Worm (Caenorhabditis elegans) whole organism, late embryonic: ENCODE data around the gene C02C6.14.

Source experiments
- C08G9.2 ChIP-seq: sonication (generic microtip); optimal IDR thresholded peaks from 2 replicates; lab custom pipeline; 2016; ENCODE audit warnings: mild to moderate bottlenecking, missing genetic modification characterization, moderate library complexity, missing compliant biosample characterization
- F13H6.1 ChIP-seq: sonication (generic microtip); optimal IDR thresholded peaks from 2 replicates; lab custom pipeline; 2016; ENCODE audit warnings: missing genetic modification characterization, missing compliant biosample characterization
- T23F11.4 ChIP-seq: fragments of 200-800 bp; sonication (Bioruptor generic); optimal IDR thresholded peaks from 2 replicates; lab custom pipeline; 2018; ENCODE audit warnings: mild to moderate bottlenecking, missing genetic modification characterization, missing compliant biosample characterization
- ama-1 ChIP-seq: fragments of 150-350 bp; optimal IDR thresholded peaks from 2 replicates; lab custom pipeline; 2014
- ceh-2 ChIP-seq: sonication (generic microtip); optimal IDR thresholded peaks from 2 replicates; lab custom pipeline; 2016; ENCODE audit warnings: missing genotype, missing genetic modification characterization, missing compliant biosample characterization
- ceh-31 ChIP-seq: sonication (generic microtip); optimal IDR thresholded peaks from 2 replicates; lab custom pipeline; 2016; ENCODE audit warnings: missing genetic modification characterization, missing compliant biosample characterization
- ceh-34 ChIP-seq: sonication (generic microtip); optimal IDR thresholded peaks from 2 replicates; lab custom pipeline; 2016; ENCODE audit warnings: mild to moderate bottlenecking, missing genetic modification characterization, missing compliant biosample characterization
- ceh-48 ChIP-seq: sonication (generic microtip); optimal IDR thresholded peaks from 2 replicates; lab custom pipeline; 2016; ENCODE audit warnings: missing genetic modification characterization, inconsistent platforms, missing compliant biosample characterization
- ceh-6 ChIP-seq: fragments of 200-800 bp; sonication (Bioruptor generic); optimal IDR thresholded peaks from 2 replicates; lab custom pipeline; 2018; ENCODE audit warnings: mild to moderate bottlenecking, missing genetic modification characterization, missing compliant biosample characterization
- dmd-4 ChIP-seq: sonication (generic microtip); optimal IDR thresholded peaks from 2 replicates; lab custom pipeline; 2016; ENCODE audit warnings: borderline replicate concordance, missing genetic modification characterization, missing compliant biosample characterization
- elt-4 ChIP-seq: sonication (generic microtip); optimal IDR thresholded peaks from 2 replicates; lab custom pipeline; 2016; ENCODE audit warnings: missing genetic modification characterization, missing compliant biosample characterization
- eyg-1 ChIP-seq: sonication (generic microtip); optimal IDR thresholded peaks from 2 replicates; lab custom pipeline; 2016; ENCODE audit warnings: missing genotype, missing genetic modification characterization, missing compliant biosample characterization
- fkh-10 ChIP-seq: fragments of 150-350 bp; optimal IDR thresholded peaks from 2 replicates; lab custom pipeline; 2014; ENCODE audit warnings: missing biosample characterization, missing genetic modification reagents, missing genetic modification characterization
- hlh-13 ChIP-seq: fragments of 200-800 bp; sonication (Bioruptor generic); optimal IDR thresholded peaks from 2 replicates; lab custom pipeline; 2018; ENCODE audit warnings: mild to moderate bottlenecking, missing genetic modification characterization, missing compliant biosample characterization
- hlh-30 ChIP-seq: sonication (generic microtip); optimal IDR thresholded peaks from 2 replicates; lab custom pipeline; 2017; ENCODE audit warnings: antibody characterized with exemption, missing genetic modification characterization, missing compliant biosample characterization; ENCODE audit not compliant: insufficient read depth
- mec-3 ChIP-seq: sonication (generic microtip); optimal IDR thresholded peaks from 2 replicates; lab custom pipeline; 2016; ENCODE audit warnings: borderline replicate concordance, missing genetic modification characterization, missing compliant biosample characterization
- nfya-1 ChIP-seq: sonication (generic microtip); optimal IDR thresholded peaks from 2 replicates; lab custom pipeline; 2017; ENCODE audit warnings: missing genetic modification characterization, mild to moderate bottlenecking, missing compliant biosample characterization, antibody characterized with exemption, moderate library complexity
- nhr-11 ChIP-seq: fragments of 150-350 bp; optimal IDR thresholded peaks from 2 replicates; lab custom pipeline; 2014; ENCODE audit warnings: missing biosample characterization, missing genetic modification characterization
- npax-4 ChIP-seq: sonication (generic microtip); optimal IDR thresholded peaks from 2 replicates; lab custom pipeline; 2016; ENCODE audit warnings: missing genetic modification characterization, missing compliant biosample characterization
- pha-2 ChIP-seq: sonication (generic microtip); optimal IDR thresholded peaks from 2 replicates; lab custom pipeline; 2017; ENCODE audit warnings: mild to moderate bottlenecking, missing genetic modification characterization, missing compliant biosample characterization
- rnt-1 ChIP-seq: sonication (generic microtip); optimal IDR thresholded peaks from 2 replicates; lab custom pipeline; 2016; ENCODE audit warnings: missing genetic modification characterization, missing compliant biosample characterization
- sox-4 ChIP-seq: sonication (generic microtip); optimal IDR thresholded peaks from 2 replicates; lab custom pipeline; 2017; ENCODE audit warnings: mild to moderate bottlenecking, missing genetic modification characterization, inconsistent platforms, missing compliant biosample characterization
- syd-9 ChIP-seq: sonication (generic microtip); optimal IDR thresholded peaks from 2 replicates; lab custom pipeline; 2016; ENCODE audit warnings: mild to moderate bottlenecking, missing genetic modification characterization, moderate library complexity, missing compliant biosample characterization
- tbx-2 ChIP-seq: sonication (generic microtip); optimal IDR thresholded peaks from 2 replicates; lab custom pipeline; 2016; ENCODE audit warnings: missing genetic modification characterization, missing compliant biosample characterization
- tbx-7 ChIP-seq: sonication (generic microtip); optimal IDR thresholded peaks from 2 replicates; lab custom pipeline; 2016; ENCODE audit warnings: missing genotype, missing genetic modification characterization, missing compliant biosample characterization
- unc-3 ChIP-seq, 2 experiments: fragments of 200-800 bp in 1 of 2; sonication (Bioruptor generic) in 1 of 2; sonication (generic microtip) in 1 of 2; conservative IDR thresholded peaks in 1 of 2; optimal IDR thresholded peaks in 1 of 2; 2 replicates each; pipeline versions ENCODE4 v1.3.6 to Lab custom; 2016 to 2022; ENCODE audit warnings: missing compliant biosample characterization in 2 of 2, missing genetic modification characterization in 2 of 2, missing genetic modification reagents in 1 of 2
- unc-42 ChIP-seq: sonication (generic microtip); optimal IDR thresholded peaks from 2 replicates; lab custom pipeline; 2016; ENCODE audit warnings: missing genotype, missing genetic modification characterization, missing compliant biosample characterization
- unc-55 ChIP-seq: sonication (generic microtip); optimal IDR thresholded peaks from 2 replicates; lab custom pipeline; 2017; ENCODE audit warnings: missing biosample characterization, missing genetic modification reagents, missing genetic modification characterization
- zip-5 ChIP-seq: sonication (generic microtip); optimal IDR thresholded peaks from 2 replicates; lab custom pipeline; 2016; ENCODE audit warnings: missing genetic modification characterization, missing compliant biosample characterization
- ztf-16 ChIP-seq: sonication (generic microtip); optimal IDR thresholded peaks from 2 replicates; lab custom pipeline; 2017; ENCODE audit warnings: missing genetic modification characterization, missing compliant biosample characterization

C02C6.14 gene

DNA sequence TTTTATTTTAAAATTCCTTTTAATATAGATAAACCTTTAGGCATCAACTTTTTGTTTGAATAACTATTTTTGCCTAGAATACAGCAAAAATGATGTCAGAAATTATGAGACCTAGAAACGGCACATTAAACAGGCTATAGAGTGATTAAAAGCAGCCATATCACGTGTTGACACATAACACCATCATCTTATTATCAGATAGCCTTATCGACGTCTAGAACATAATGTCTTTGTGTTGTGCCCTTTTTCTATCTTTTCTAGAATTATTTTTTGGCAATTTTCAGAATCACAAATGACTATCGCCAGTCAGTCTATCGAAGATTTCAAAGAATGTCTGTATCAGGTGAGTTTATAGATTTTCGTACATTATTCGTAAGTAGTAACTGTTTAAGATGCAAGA lies 43.3 kb upstream of the C02C6.14 start:
- no peak for TF ChIP-seq ama-1 (lab: Kevin White, UChicago)
- no peak for TF ChIP-seq pha-2
- TF ChIP-seq ceh-6 = no peak
- no peak for TF ChIP-seq sox-4 (tag; lab: Kevin White, UChicago)
- TF ChIP-seq tbx-7 (tag; lab: Kevin White, UChicago) = no peak
- TF ChIP-seq syd-9 (tag; lab: Kevin White, UChicago) = no peak
- TF ChIP-seq ceh-2 (tag; lab: Kevin White, UChicago) = no peak
- TF ChIP-seq unc-55 (GFP tag; lab: Kevin White, UChicago) = no peak
- TF ChIP-seq ceh-34 = no peak
- no peak for TF ChIP-seq dmd-4 (tag; lab: Kevin White, UChicago)

DNA sequence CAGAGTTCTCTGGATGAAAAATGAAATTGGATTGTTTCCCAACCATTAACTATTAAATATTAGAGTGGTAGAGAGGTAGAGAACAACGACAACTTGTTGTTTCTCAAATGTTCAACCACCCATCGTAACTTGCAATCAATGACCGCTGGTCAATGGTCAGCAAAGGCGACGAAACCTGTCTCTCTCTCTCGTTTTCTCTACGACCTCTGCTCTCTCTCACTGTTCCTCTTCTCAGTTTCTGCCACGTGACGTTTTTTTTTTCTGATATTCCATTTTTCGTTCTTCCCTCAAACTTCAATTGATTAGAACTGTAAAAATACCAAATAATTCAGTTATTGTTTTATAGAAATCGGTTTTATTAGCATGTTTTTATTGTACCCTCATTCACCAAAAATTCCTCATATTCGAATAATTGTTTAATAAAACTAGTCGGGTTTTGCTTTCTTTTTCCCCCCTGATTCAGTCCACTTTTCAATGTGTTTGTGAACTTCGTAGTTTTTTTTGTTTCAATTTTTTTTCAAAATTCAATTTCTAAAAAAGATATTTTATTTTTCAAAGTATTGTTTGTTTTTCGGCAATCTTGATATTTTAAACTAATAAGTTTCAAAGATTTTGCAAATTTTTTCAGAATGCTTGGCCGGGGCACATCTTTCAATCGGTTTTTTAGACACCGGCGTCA lies 40.4 kb upstream of the C02C6.14 start, which contains the start of gene suox-1:
TSS of gene suox-1 (plus strand) at position 629 of the 679 bp plus-strand sequence.
- TF ChIP-seq hlh-30 (tag; lab: Kevin White, UChicago) (peak; percentile 34), C08G9.2 (tag; lab: Kevin White, UChicago) (no peak), eyg-1 (tag; lab: Kevin White, UChicago) (no peak)
- TF ChIP-seq, all 69 proteins: peak for 1

DNA sequence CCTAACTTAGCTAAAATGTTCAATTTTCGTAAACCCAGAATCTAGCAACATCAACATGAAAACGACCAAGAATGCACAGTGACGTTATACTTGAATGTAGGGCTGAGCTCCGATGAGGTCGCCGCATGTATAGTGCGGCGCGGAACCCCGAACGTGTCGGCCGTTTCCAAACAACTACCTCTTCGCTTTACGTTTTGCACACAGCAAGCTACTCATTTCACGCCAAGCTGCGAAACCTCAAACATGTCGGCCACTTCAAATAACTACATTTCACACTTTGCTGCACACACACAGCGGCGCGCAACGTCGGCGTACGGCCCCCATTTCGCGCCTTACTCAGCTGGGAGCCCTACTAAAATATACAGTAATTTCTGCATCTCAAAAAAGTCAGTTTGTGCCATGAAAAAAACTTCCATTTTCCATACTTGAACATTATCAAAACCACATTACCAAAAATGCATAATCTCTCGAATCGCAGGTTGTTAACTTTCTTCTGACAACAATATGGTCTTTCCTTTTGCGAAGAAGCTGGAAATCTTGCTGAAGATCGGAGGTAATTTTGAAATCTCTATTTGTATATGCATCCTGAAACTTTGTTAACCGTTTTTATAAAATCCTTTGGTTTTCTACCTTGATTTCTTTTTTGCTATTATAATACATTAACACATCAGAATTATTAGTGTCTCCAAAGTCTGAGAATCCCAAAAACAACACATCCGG lies 34.9 kb upstream of the C02C6.14 start, which contains the start of gene H13N06.7:
TSS of gene H13N06.7 (plus strand) at position 670 of the 720 bp plus-strand sequence.
- no peak for TF ChIP-seq ztf-16 (tag; lab: Kevin White, UChicago)

DNA sequence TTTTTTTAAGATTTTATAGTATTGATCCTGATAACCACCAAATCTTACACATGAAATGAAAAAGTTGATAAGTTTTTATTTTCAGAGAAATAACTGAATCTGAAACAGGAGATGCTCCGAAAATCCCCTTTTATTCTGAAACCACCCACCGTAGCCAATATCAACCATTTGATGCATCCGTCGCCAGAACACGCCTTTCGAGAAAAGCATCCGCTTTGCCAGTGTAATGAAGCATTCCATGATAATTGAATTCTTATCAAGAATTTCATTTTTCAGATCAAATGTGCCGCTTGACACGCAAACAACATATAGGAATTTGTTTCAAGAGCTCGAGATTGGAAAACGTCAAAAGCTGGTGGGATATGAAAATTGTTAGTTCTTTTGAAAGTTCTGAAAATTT lies 32.7 kb upstream of the C02C6.14 start, which contains the start of gene tbh-1:
TSS of gene tbh-1 (minus strand) at position 101 of the 400 bp plus-strand sequence.
- TF ChIP-seq hlh-13 (GFP tag; lab: Kevin White, UChicago) (no peak), tbx-2 (tag; lab: Kevin White, UChicago) (no peak), nhr-11 (no peak), elt-4 (tag; lab: Kevin White, UChicago) (no peak), mec-3 (no peak), zip-5 (tag; lab: Kevin White, UChicago) (no peak), sox-4 (tag; lab: Kevin White, UChicago) (no peak), T23F11.4 (GFP tag; lab: Kevin White, UChicago) (no peak)

DNA sequence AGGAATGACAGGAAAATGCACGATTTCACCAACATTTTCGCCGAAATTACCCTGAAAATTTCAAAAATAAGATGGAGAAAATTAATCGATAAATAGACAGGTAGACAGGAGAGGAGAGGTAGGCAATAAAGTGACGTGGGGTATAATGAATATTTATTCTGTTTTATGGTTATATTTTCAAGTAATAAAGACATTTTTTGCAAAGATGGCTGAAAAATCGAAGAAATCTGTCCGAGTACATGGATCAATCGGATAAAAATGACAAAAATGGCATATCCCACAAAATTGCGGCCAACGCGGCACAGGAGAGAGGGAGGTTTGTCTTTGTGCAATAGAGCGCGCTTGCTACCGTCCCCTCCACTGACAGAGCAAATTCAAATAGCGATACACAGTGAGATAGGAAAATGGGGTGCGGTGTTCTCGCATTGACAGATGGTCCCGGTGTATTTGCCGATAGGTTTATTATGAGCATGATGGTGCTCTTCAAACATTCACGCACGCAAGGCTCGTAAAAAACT lies 29.6 kb upstream of the C02C6.14 start, which contains the start of gene zipt-7.2:
TSS of gene zipt-7.2 (minus strand) at position 51 of the 518 bp plus-strand sequence.
- TF ChIP-seq syd-9 (tag; lab: Kevin White, UChicago) = no peak
- TF ChIP-seq elt-4 (tag; lab: Kevin White, UChicago) = no peak
- TF ChIP-seq nfya-1 (tag; lab: Kevin White, UChicago) = peak; percentile 51
- no peak for TF ChIP-seq nhr-11
- no peak for TF ChIP-seq unc-3 (GFP tag; conservative IDR thresholded peaks at IDR 0.05; lab: Robert Waterston, UW)
- TF ChIP-seq unc-3 (tag; optimal IDR thresholded peaks at IDR 0.05; lab: Kevin White, UChicago) = no peak
- no peak for TF ChIP-seq unc-42 (tag; lab: Kevin White, UChicago)
- TF ChIP-seq ceh-48 (tag; lab: Kevin White, UChicago) = no peak
- TF ChIP-seq npax-4 (tag; lab: Kevin White, UChicago) = no peak
- TF ChIP-seq ceh-31 = peak; percentile 48
- no peak for TF ChIP-seq dmd-4 (tag; lab: Kevin White, UChicago)
- peak; percentile 25 for TF ChIP-seq rnt-1 (tag; lab: Kevin White, UChicago)
- TF ChIP-seq fkh-10 (GFP tag; lab: Kevin White, UChicago) = no peak
- TF ChIP-seq F13H6.1 (tag; lab: Kevin White, UChicago) = no peak
